Worm (Caenorhabditis elegans) whole organism, dauer: ENCODE results near the gene sru-11.
"Not testable (repeated sequence)": the region's sequence is repeated elsewhere in the genome, so short reads cannot be mapped to it uniquely, and the experiment has no call there.

ENCODE experiments used
- unc-62 ChIP-seq: sonication (generic microtip); optimal IDR thresholded peaks from 2 replicates; lab custom pipeline; 2017; ENCODE audit warnings: missing biosample characterization, missing genetic modification reagents, missing genetic modification characterization

The sru-11 gene

DNA sequence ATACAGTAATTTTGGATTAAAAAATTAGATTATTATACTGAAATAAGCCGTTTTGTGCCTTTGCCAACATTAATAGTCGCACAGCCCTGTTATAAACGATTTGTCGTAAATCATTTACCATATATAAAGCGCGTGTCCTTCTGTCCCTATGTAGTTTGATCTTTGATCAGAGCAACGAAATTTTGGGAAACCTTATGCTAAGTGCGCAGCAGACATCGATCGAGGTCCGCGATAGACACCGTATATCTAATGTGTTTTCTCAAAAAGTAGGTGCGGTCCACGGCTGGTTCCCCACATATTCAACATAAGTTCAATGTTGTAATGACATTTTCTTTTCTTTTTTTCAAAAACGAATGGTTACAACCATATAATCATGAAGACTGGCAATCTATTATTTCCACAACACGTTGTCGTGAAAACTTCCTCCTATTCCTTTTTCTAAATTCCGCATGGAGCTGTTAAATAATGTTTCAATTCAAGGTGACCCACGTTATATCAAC is 3.8 kb downstream of the sru-11 start, which contains the start of gene sru-9:
sru-9 (plus strand) TSS at position 450 of the 500 bp plus-strand sequence.
- not testable (repeated sequence) for TF ChIP-seq unc-62 (GFP tag; lab: Kevin White, UChicago)

DNA sequence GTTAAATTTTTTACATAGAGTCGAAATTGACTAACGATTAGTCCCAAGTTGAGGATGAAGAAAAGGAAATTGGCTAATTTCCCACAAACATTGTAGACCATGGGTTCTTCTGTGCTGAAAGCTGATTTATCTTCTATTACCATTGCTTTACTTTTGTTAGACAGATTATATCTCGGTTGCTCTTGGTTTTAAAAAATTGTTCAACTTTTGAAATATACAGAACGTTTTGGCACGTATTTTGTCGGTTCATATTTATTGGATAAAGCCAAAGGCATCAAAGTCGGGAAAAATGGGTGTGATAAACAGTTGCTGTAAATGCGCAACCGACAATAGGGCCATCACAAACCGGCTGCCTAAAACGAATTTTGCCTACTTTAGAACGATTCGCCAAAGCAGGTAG is 6.9 kb downstream of the sru-11 start, which contains the start of gene tsp-5:
tsp-5 (minus strand) TSS at position 101 of the 400 bp plus-strand sequence.
- no peak for TF ChIP-seq unc-62 (GFP tag; lab: Kevin White, UChicago)

DNA sequence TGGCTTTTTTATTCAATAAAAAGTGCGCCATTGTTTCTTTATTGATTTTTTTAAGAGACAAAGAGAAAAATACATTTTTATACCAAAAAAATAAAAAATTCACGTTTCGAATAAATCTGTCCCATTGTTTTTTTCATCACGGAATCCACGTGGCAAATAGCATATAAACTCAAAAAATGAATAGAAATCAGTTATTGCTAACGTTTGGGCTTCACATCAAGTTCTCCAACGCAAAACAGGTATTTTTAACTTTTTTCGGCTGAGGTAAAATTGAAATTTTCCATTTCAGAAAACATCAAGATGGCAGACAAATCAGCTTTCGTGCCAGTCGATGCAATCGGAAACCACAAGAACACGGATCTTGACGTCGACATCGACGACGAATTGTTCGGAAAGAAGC is 8.6 kb downstream of the sru-11 start, which contains the start of gene Y45F10B.3:
Y45F10B.3 (plus strand) TSS at position 301 of the 400 bp plus-strand sequence.
- TF ChIP-seq unc-62 (GFP tag; lab: Kevin White, UChicago): no peak

DNA sequence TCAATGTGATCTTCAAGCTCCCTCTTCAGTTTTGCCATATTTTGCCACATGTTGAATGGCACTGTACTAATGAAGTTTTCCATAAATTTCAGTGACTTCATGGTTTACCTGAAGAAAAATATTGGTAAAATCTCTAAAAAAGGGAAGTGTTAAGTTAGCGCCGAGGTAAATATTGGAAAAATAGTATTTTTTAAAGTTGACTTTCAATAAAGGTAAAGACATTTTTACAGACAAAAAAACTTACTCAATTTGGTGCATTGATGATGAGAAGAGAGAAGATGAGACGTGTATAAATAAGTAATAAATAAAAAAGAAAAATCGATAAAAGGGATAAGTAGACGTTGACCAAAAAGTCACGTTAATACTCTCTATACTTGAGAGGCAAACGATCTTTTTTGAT is 13.1 kb downstream of the sru-11 start, which contains the start of gene Y45F10B.9:
Y45F10B.9 (minus strand) TSS at position 101 of the 400 bp plus-strand sequence.
- not testable (repeated sequence) for TF ChIP-seq unc-62 (GFP tag; lab: Kevin White, UChicago)

DNA sequence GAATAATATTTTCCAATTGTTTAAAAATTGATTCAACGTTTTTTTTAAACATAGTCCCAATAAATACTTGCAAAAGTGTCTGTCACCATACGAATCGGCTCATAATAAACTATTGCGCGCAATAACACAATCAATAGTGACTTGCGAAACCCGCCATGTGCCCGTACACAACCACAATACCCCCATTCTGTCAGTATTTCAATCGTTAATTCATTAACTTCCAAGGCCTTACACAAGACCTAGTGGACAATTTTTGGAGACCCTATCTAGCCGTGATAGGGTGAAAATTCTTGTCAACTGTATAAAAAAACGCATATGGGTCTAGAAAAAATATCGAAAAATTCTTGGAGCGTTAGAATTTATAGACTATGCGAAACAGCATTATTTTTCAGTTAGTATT is 15.9 kb downstream of the sru-11 start:
- no peak for TF ChIP-seq unc-62 (GFP tag; lab: Kevin White, UChicago)

DNA sequence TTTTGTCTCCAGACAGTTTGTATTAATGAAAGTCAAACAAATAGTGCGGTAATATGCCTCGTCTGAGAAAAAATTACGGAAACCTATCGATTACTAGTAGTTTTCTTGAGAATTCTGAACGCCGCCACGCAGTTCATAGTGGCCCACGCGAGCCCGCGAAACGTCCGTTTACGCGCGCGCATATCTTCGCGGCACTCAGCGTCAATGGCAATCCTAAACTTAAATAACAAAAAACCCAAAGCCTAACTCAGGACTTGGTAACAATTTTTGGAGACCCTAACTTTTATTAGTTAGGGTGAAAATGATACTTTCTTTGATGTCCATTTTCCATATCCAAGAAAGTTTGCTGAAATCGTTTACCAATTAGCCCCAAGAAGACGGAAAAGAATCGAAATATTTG is 16.7 kb downstream of the sru-11 start:
- TF ChIP-seq unc-62 (GFP tag; lab: Kevin White, UChicago): no peak

DNA sequence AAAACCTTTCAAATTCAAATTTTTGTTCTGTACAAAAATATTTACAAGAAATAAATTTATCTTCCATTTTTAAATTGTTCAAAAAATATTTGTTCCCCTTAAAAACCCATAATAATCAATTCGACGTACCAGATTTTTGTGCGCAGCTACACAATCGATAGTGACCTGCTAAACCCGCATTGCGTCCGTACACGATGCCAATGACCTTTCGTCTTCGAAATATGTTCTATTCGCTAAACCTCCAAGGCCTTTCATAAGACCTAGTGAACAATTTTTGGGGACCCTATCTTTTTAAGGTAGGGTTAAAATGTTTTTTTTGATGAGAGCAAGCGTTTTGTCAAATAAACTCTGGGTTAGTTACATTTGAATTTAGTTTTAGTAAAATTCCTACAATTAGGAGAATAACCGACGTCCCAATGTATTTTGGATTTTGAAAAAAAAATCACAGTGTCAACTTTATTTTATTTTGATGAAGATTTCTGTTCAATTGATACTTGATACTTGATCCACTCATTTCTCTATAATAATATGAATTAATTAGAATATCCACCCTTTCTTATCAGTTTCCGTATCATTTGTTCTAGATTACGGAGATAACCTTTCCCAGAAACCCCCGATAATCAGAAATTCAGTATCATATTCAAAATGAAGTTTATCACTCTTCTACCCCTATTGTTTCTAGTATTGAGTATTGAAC is 17.4 kb downstream of the sru-11 start, which contains the start of gene Y45F10B.59:
Y45F10B.59 (plus strand) TSS at position 647 of the 697 bp plus-strand sequence.
- no peak for TF ChIP-seq unc-62 (GFP tag; lab: Kevin White, UChicago)

DNA sequence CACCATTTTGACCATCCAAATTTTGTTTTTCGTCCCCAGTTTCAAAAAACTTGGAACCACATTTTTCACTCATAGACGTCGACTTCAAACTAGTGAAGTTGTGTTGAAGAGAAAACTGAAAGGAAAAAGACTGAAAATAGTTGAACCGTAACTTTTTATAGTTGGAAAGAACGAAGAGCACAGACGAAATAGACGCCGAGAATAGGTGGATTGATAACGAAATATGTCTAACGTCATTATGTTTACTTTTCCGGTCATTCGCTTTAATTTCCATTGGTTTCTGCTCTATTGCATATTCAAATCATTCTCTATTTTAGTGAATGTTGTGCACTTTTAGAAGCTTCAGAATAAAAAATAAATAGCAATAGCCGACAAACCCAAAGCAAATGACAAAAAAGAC is 25.0 kb downstream of the sru-11 start, which contains the start of gene C08F11.13:
C08F11.13 (minus strand) TSS at position 138 of the 400 bp plus-strand sequence.
- TF ChIP-seq unc-62 (GFP tag; lab: Kevin White, UChicago): no peak

DNA sequence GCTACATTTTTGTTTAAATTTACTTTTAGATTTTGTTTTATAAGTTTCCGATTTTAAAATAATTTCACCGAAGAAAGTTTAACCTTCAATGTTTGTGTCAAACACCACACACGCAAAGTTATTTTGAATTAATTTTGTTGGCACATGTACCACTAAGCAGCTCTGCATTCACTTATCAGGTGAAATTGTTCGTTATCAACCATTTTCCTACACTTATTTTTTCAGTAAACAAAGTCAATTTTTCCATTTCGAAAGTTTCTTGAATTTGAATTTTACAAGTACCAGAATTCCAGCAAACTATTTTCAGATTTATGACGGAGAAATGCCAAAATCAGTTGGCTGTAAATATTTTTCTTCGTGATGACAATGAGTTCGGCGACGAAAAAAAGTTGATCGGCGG is 34.5 kb downstream of the sru-11 start, which contains the start of gene C08F11.3:
C08F11.3 (plus strand) TSS at position 301 of the 400 bp plus-strand sequence.
- no peak for TF ChIP-seq unc-62 (GFP tag; lab: Kevin White, UChicago)

DNA sequence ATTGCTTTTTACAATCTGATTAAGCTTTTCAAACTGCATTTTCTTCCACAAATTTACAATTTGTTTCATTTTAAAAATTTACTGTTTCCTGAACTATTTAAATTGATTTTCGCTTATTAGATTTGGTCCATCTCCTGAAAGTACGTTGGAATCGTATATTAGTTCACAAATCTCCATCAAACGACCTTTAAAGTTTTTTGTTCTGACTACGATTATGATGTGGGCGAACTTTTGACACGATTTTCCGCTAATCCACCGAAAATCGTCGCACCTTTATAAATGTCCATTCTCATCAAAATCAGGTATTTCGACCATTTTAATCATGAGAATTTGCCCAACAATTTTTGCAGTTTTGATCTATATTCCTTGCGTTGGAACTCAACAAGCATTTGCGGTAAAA is 38.8 kb downstream of the sru-11 start, which contains the start of gene C08F11.1:
C08F11.1 (plus strand) TSS at position 301 of the 400 bp plus-strand sequence.
- no peak for TF ChIP-seq unc-62 (GFP tag; lab: Kevin White, UChicago)

DNA sequence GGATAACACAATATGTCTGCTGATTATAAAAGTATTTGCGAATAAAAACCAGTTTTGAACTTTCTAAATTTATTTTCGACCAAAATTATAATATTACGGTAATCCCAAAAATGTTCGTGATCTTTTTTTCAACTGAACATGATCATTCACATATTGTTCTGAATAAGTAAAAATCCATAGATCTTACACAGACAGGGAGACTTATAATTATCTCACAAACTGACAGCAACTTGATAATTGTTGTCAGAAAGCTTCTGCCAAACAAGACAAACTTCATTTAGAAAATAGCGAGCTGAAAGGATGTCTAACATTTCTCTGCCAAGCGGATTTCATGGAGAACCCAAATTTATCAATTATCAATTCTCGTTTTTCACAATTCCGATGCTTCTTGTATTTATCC is 41.7 kb downstream of the sru-11 start, which contains the start of gene sru-21:
sru-21 (plus strand) TSS at position 301 of the 400 bp plus-strand sequence.
- TF ChIP-seq unc-62 (GFP tag; lab: Kevin White, UChicago): no peak

DNA sequence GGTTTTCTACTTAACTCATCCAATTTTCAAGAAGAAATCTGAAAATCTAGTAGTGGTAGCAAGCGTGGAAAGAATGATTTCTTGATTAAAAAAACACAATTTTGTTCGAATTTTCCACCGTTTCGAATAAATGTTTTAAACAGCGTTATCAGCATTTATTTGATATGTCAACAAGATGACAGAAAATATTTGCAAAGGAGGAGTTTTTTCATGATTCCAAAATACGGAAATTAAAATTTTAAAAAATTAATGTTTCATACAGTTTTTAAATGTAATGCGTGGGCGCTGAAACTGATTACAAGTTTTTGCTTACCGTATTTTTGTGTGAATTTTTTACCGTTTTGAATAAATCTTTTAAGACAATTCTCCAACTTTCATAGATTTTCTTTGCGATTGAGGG is 47.9 kb downstream of the sru-11 start:
- no peak for TF ChIP-seq unc-62 (GFP tag; lab: Kevin White, UChicago)

DNA sequence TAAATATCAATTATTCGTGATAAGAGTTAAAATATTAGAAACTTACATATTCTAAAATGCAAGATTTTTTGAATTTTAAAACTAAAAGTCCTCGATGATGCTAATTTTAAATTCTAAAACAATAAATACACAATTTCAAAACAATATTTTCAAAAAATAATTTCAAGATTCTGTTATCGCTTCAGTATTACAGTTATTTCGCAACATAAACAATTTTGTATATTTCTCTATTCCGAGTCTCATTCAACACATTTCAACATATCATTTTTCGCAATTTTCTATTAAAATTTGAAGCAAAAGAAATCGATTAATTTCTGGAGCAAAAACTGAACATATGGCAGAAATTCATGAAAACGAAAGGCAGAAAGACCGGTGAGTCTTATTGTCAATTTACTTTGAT is 48.4 kb downstream of the sru-11 start, which contains the start of gene fbxa-98:
fbxa-98 (plus strand) TSS at position 243 of the 400 bp plus-strand sequence.
- no peak for TF ChIP-seq unc-62 (GFP tag; lab: Kevin White, UChicago)
